Fruit fly (Drosophila melanogaster) whole organism, embryonic: ENCODE measurements around the gene AP-1mu.
A peak's percentile ranks its signal among the peaks of the same experiment; 100 is the strongest.

Source experiments
- CG11093 ChIP-seq: fragments of 200-800 bp; sonication (Bioruptor generic); IDR thresholded peaks from 3 replicates; pipeline ENCODE4 v1.3.6; 2022; ENCODE audit warnings: missing biosample characterization, missing genetic modification characterization
- CG11398 ChIP-seq: fragments of 200-800 bp; sonication (Bioruptor generic); optimal IDR thresholded peaks from 2 replicates; lab custom pipeline; 2016; ENCODE audit warnings: missing biosample characterization, missing genetic modification characterization
- CG12659 ChIP-seq: fragments of 200-800 bp; sonication (Bioruptor generic); optimal IDR thresholded peaks from 3 replicates; lab custom pipeline; 2017; ENCODE audit warnings: mild to moderate bottlenecking, missing biosample characterization, missing genetic modification reagents, missing genetic modification characterization
- CG12744 ChIP-seq: fragments of 200-800 bp; sonication (Bioruptor generic); optimal IDR thresholded peaks from 2 replicates; lab custom pipeline; 2016; ENCODE audit warnings: missing biosample characterization, missing genetic modification characterization
- CG12769 ChIP-seq: fragments of 200-800 bp; sonication (Bioruptor generic); optimal IDR thresholded peaks from 2 replicates; lab custom pipeline; 2019; ENCODE audit warnings: missing biosample characterization, mild to moderate bottlenecking, missing genetic modification characterization, moderate library complexity
- CG12942 ChIP-seq: fragments of 200-800 bp; sonication (Bioruptor generic); optimal IDR thresholded peaks from 3 replicates; lab custom pipeline; 2016; ENCODE audit warnings: missing biosample characterization, missing genetic modification characterization
- CG14014 ChIP-seq: fragments of 200-800 bp; sonication (Bioruptor generic); IDR thresholded peaks from 2 replicates; pipeline ENCODE4 v1.3.6; 2022; ENCODE audit warnings: missing biosample characterization, missing genetic modification characterization
- CG1602 ChIP-seq: fragments of 200-800 bp; sonication (Bioruptor generic); optimal IDR thresholded peaks from 3 replicates; lab custom pipeline; 2016; ENCODE audit warnings: missing biosample characterization, missing genetic modification characterization
- CG1603 ChIP-seq: fragments of 200-800 bp; sonication (Bioruptor generic); optimal IDR thresholded peaks from 2 replicates; lab custom pipeline; 2019; ENCODE audit warnings: missing biosample characterization, mild to moderate bottlenecking, missing genetic modification characterization, moderate library complexity
- CG16779 ChIP-seq: fragments of 200-800 bp; sonication (Bioruptor generic); IDR thresholded peaks from 2 replicates; pipeline ENCODE4 v1.3.6; 2022; ENCODE audit warnings: missing biosample characterization, missing genetic modification characterization
- CG17328 ChIP-seq: fragments of 200-800 bp; sonication (Bioruptor generic); IDR thresholded peaks from 2 replicates; pipeline ENCODE4 v1.3.6; 2022; ENCODE audit warnings: missing biosample characterization, missing genetic modification characterization
- CG18011 ChIP-seq: fragments of 200-800 bp; sonication (Bioruptor generic); optimal IDR thresholded peaks from 2 replicates; lab custom pipeline; 2017; ENCODE audit warnings: missing biosample characterization, missing genetic modification characterization, mild to moderate bottlenecking, moderate library complexity, missing genotype
- CG31224 ChIP-seq: fragments of 200-800 bp; sonication (Bioruptor generic); IDR thresholded peaks from 2 replicates; pipeline ENCODE4 v1.3.6; 2022; ENCODE audit warnings: missing biosample characterization, missing genetic modification characterization
- CG34422 ChIP-seq: fragments of 200-800 bp; sonication (Bioruptor generic); IDR thresholded peaks from 3 replicates; pipeline ENCODE4 v1.3.6; 2022; ENCODE audit warnings: missing biosample characterization, missing genetic modification characterization
- CG4730 ChIP-seq: fragments of 200-800 bp; sonication (Bioruptor generic); IDR thresholded peaks from 2 replicates; pipeline ENCODE4 v1.3.6; 2022; ENCODE audit warnings: missing biosample characterization, missing genetic modification characterization
- CG5953 ChIP-seq: fragments of 200-800 bp; sonication (Bioruptor generic); IDR thresholded peaks from 2 replicates; pipeline ENCODE4 v1.3.6; 2022; ENCODE audit warnings: missing biosample characterization, missing genetic modification characterization
- CG6254 ChIP-seq: fragments of 200-800 bp; sonication (Bioruptor generic); optimal IDR thresholded peaks from 3 replicates; lab custom pipeline; 2017; ENCODE audit warnings: mild to moderate bottlenecking, missing biosample characterization, missing genetic modification reagents, missing genetic modification characterization
- CG7839 ChIP-seq: fragments of 200-800 bp; sonication (Bioruptor generic); optimal IDR thresholded peaks from 3 replicates; lab custom pipeline; 2018; ENCODE audit warnings: missing biosample characterization, mild to moderate bottlenecking, missing genetic modification characterization, moderate library complexity
- CG9215 ChIP-seq: fragments of 200-800 bp; sonication (Bioruptor generic); IDR thresholded peaks from 2 replicates; pipeline ENCODE4 v1.3.6; 2022; ENCODE audit warnings: missing biosample characterization, missing genetic modification characterization
- CTCF ChIP-seq: fragments of 200-800 bp; sonication (Bioruptor generic); optimal IDR thresholded peaks from 2 replicates; lab custom pipeline; 2017; ENCODE audit warnings: missing biosample characterization, mild to moderate bottlenecking, missing genetic modification characterization, moderate library complexity
- Dfd ChIP-seq, 2 experiments: fragments of >200 bp; optimal IDR thresholded peaks; 2 replicates each; lab custom pipeline; 2017; ENCODE audit warnings: missing biosample characterization in 2 of 2, missing genetic modification characterization in 2 of 2
- E2f2 ChIP-seq: fragments of 200-800 bp; sonication (Bioruptor generic); IDR thresholded peaks from 2 replicates; pipeline ENCODE4 v1.3.6; 2022; ENCODE audit warnings: missing biosample characterization, missing genetic modification characterization
- Ets65A ChIP-seq: fragments of 200-800 bp; sonication (Bioruptor generic); peaks from one replicate; lab custom pipeline; 2016; ENCODE audit warnings: missing biosample characterization, missing genetic modification characterization
- Fer3 ChIP-seq: fragments of 200-800 bp; sonication (Bioruptor generic); optimal IDR thresholded peaks from 2 replicates; lab custom pipeline; 2018; ENCODE audit warnings: missing biosample characterization, mild to moderate bottlenecking, missing genetic modification characterization, moderate library complexity
- Mad ChIP-seq: fragments of 200-800 bp; sonication (Bioruptor generic); optimal IDR thresholded peaks from 2 replicates; lab custom pipeline; 2016; ENCODE audit warnings: missing biosample characterization, missing genetic modification characterization
- Myb ChIP-seq: fragments of 200-800 bp; sonication (Bioruptor generic); optimal IDR thresholded peaks from 2 replicates; lab custom pipeline; 2016; ENCODE audit warnings: missing biosample characterization, missing genetic modification characterization
- Oli ChIP-seq: fragments of 200-800 bp; sonication (Bioruptor generic); optimal IDR thresholded peaks from 2 replicates; lab custom pipeline; 2018; ENCODE audit warnings: missing biosample characterization, mild to moderate bottlenecking, missing genetic modification characterization, moderate library complexity
- Optix ChIP-seq: fragments of 200-800 bp; sonication (Bioruptor generic); IDR thresholded peaks from 3 replicates; pipeline ENCODE4 v1.3.6; 2022; ENCODE audit warnings: missing biosample characterization, missing genetic modification characterization
- Sry-δ ChIP-seq: fragments of 200-800 bp; sonication (Bioruptor generic); optimal IDR thresholded peaks from 2 replicates; lab custom pipeline; 2016; ENCODE audit warnings: missing biosample characterization, missing genetic modification characterization
- Ssrp ChIP-seq: fragments of 200-800 bp; sonication (Bioruptor generic); optimal IDR thresholded peaks from 2 replicates; lab custom pipeline; 2018; ENCODE audit warnings: missing biosample characterization, mild to moderate bottlenecking, missing genetic modification characterization, moderate library complexity
- Usf ChIP-seq: fragments of 200-800 bp; sonication (Bioruptor generic); optimal IDR thresholded peaks from 2 replicates; lab custom pipeline; 2017; ENCODE audit warnings: missing genotype, missing biosample characterization, missing genetic modification characterization
- Xrp1 ChIP-seq: fragments of 200-800 bp; sonication (Bioruptor generic); IDR thresholded peaks from 2 replicates; pipeline ENCODE4 v1.3.6; 2022; ENCODE audit warnings: missing biosample characterization, missing genetic modification characterization
- al ChIP-seq: fragments of 200-800 bp; sonication (Bioruptor generic); IDR thresholded peaks from 2 replicates; pipeline ENCODE4 v1.3.6; 2022; ENCODE audit warnings: missing biosample characterization, missing genetic modification characterization
- ap ChIP-seq: fragments of 200-800 bp; sonication (Bioruptor generic); IDR thresholded peaks from 2 replicates; pipeline ENCODE4 v1.3.6; 2022; ENCODE audit warnings: missing biosample characterization, missing genetic modification characterization
- ase ChIP-seq: fragments of 200-800 bp; sonication (Bioruptor generic); IDR thresholded peaks from 3 replicates; pipeline ENCODE4 v1.3.6; 2022; ENCODE audit warnings: missing biosample characterization, missing genetic modification characterization
- ash1 ChIP-seq: fragments of 200-800 bp; sonication (Bioruptor generic); optimal IDR thresholded peaks from 2 replicates; lab custom pipeline; 2018; ENCODE audit warnings: missing biosample characterization, mild to moderate bottlenecking, missing genetic modification characterization
- bsh ChIP-seq, 2 experiments: fragments of 200-800 bp; sonication (Bioruptor generic); optimal IDR thresholded peaks; 2 replicates each; lab custom pipeline; 2017 to 2018; ENCODE audit warnings: mild to moderate bottlenecking in 2 of 2, missing biosample characterization in 2 of 2, missing genetic modification characterization in 2 of 2, moderate library complexity in 1 of 2
- dati ChIP-seq: fragments of 200-800 bp; sonication (Bioruptor generic); IDR thresholded peaks from 2 replicates; pipeline ENCODE4 v1.3.6; 2022; ENCODE audit warnings: missing biosample characterization, missing genetic modification characterization
- en ChIP-seq: fragments of 200-800 bp; sonication (Bioruptor generic); optimal IDR thresholded peaks from 2 replicates; lab custom pipeline; 2016; ENCODE audit warnings: missing biosample characterization, missing genetic modification characterization
- ewg ChIP-seq: fragments of 200-800 bp; sonication (Bioruptor generic); optimal IDR thresholded peaks from 3 replicates; lab custom pipeline; 2017; ENCODE audit warnings: mild to moderate bottlenecking, missing biosample characterization, missing genetic modification reagents, missing genetic modification characterization
- eyg ChIP-seq: fragments of 200-800 bp; sonication (Bioruptor generic); optimal IDR thresholded peaks from 3 replicates; lab custom pipeline; 2016; ENCODE audit warnings: missing biosample characterization, missing genetic modification characterization
- grau ChIP-seq: fragments of 200-800 bp; optimal IDR thresholded peaks from 3 replicates; lab custom pipeline; 2019; ENCODE audit warnings: missing biosample characterization, mild to moderate bottlenecking, missing genetic modification characterization, moderate library complexity
- ham ChIP-seq: fragments of 200-800 bp; sonication (Bioruptor generic); IDR thresholded peaks from 2 replicates; pipeline ENCODE4 v1.3.6; 2022; ENCODE audit warnings: missing biosample characterization, missing genetic modification characterization
- kay ChIP-seq: fragments of 200-800 bp; sonication (Bioruptor generic); optimal IDR thresholded peaks from 2 replicates; lab custom pipeline; 2016; ENCODE audit warnings: missing biosample characterization, missing genetic modification characterization
- klu ChIP-seq: fragments of 200-800 bp; sonication (Bioruptor generic); IDR thresholded peaks from 2 replicates; pipeline ENCODE4 v1.3.6; 2022; ENCODE audit warnings: missing biosample characterization, missing genetic modification characterization
- p53 ChIP-seq: fragments of 200-800 bp; sonication (Bioruptor generic); optimal IDR thresholded peaks from 2 replicates; lab custom pipeline; 2016; ENCODE audit warnings: missing biosample characterization, missing genetic modification characterization
- schlank ChIP-seq: fragments of 200-800 bp; sonication (Bioruptor generic); optimal IDR thresholded peaks from 2 replicates; lab custom pipeline; 2018; ENCODE audit warnings: missing biosample characterization, mild to moderate bottlenecking, missing genetic modification characterization
- shn ChIP-seq: fragments of 200-800 bp; sonication (Bioruptor generic); optimal IDR thresholded peaks from 3 replicates; lab custom pipeline; 2016; ENCODE audit warnings: missing biosample characterization, missing genetic modification characterization
- so ChIP-seq: fragments of 200-800 bp; sonication (Bioruptor generic); IDR thresholded peaks from 3 replicates; pipeline ENCODE4 v1.3.6; 2022; ENCODE audit warnings: missing biosample characterization, missing genetic modification characterization
- sqz ChIP-seq: fragments of 200-800 bp; sonication (Bioruptor generic); optimal IDR thresholded peaks from 3 replicates; lab custom pipeline; 2018; ENCODE audit warnings: missing biosample characterization, mild to moderate bottlenecking, missing genetic modification characterization

The AP-1mu gene

DNA sequence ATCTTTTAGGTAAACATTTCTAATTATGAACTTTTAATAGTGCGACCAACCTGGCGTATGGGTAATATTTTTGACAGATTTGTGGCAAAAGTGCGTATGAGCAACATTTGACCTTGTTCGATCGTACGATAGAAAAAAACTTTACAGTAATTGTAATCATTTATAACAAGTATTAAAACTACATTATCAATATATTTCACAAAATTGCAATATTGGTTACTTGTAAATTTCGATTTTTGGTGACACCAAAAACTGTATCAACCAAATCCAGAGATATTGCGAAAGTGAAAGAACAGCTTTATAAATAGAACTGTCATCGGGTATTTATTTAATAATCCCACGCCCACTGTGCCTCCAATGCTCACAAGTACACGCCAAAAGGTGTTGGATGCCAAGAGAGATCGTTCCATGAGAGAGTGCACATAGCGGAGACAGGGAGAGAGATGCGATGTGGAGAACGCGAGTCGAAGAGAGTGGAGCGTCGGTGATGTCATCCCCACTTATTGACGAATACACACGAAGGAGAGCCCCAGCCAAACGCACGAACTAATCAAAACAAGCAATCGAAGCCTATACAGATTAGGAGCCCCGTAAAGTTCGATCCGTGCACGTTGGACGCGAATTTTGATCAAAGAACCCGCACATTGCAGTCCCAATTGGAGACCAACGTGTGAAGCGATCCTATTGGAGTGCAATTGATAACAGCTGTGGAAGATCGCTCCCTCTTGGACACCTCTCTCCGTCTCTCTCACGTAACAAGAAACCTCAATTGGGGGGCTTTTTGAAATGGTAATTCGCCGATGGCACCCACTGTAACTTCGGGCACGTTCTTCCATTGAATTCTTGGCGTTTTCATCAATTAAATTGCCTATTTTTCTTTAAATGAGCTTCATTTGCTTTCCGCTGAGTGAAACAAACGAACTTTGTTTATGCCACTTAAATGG is 25.9 kb downstream of the AP-1mu start (continued):
- TF ChIP-seq CG18011 (GFP tag; lab: Kevin White, UChicago), result peak; percentile 88
- TF ChIP-seq Myb (GFP tag; lab: Kevin White, UChicago), result peak; percentile 81
- peak; percentile 71 for TF ChIP-seq CTCF (GFP tag; lab: Kevin White, UChicago)
- TF ChIP-seq en (GFP tag; lab: Kevin White, UChicago), result peak; percentile 91
- peak; percentile 73 for TF ChIP-seq E2f2
- TF ChIP-seq Fer3, result peak; percentile 89
- TF ChIP-seq bsh (GFP tag; optimal IDR thresholded peaks at IDR 0.05; lab: Kevin White, UChicago), result peak; percentile 83 to 96
- peak; percentile 92 for TF ChIP-seq Ssrp
- TF ChIP-seq ewg (GFP tag; lab: Kevin White, UChicago), result peak; percentile 91
- peak; percentile 86 for TF ChIP-seq al (GFP tag; lab: Robert Waterston, UW)
- peak; percentile 85 for TF ChIP-seq Xrp1 (GFP tag; lab: Robert Waterston, UW)
- peak; percentile 74 for TF ChIP-seq CG1603
- TF ChIP-seq shn (GFP tag; lab: Kevin White, UChicago), result peak; percentile 92
- peak; percentile 84 for TF ChIP-seq CG34422 (GFP tag; lab: Robert Waterston, UW)
- TF ChIP-seq schlank (tag; lab: Kevin White, UChicago), result peak; percentile 87
- peak; percentile 89 for TF ChIP-seq CG12769
- peak; percentile 72 for TF ChIP-seq p53 (GFP tag; lab: Kevin White, UChicago)
- peak; percentile 67; the same call in 1 of the 2 replicates for TF ChIP-seq CG16779 (GFP tag; lab: Robert Waterston, UW)
- peak; percentile 95 for TF ChIP-seq grau (tag; lab: Kevin White, UChicago)
- TF ChIP-seq CG12659, result peak; percentile 99
- peak; percentile 84 for TF ChIP-seq Optix (GFP tag; lab: Robert Waterston, UW)
- TF ChIP-seq kay (GFP tag; lab: Kevin White, UChicago), result peak; percentile 96
- TF ChIP-seq eyg (GFP tag; lab: Kevin White, UChicago), result peak; percentile 85
- peak; percentile 98 for TF ChIP-seq Oli
- peak in 1 of 2 experiments; percentile 83 for TF ChIP-seq Dfd (GFP tag; optimal IDR thresholded peaks at IDR 0.05; lab: Kevin White, UChicago)
- TF ChIP-seq CG17328 (GFP tag; lab: Robert Waterston, UW), result peak; percentile 78
- peak; percentile 94 for TF ChIP-seq CG1602
- no peak for TF ChIP-seq ham (GFP tag; lab: Robert Waterston, UW)
- peak; percentile 89 for TF ChIP-seq CG6254 (GFP tag; lab: Kevin White, UChicago)
- peak; percentile 88 for TF ChIP-seq CG12744 (GFP tag; lab: Kevin White, UChicago)
- peak; percentile 96 for TF ChIP-seq Usf (GFP tag; lab: Kevin White, UChicago)
- TF ChIP-seq dati (GFP tag; lab: Robert Waterston, UW), result peak; percentile 41; the same call in 1 of the 2 replicates
- peak; percentile 92 for TF ChIP-seq klu (GFP tag; lab: Robert Waterston, UW)
- TF ChIP-seq ap, result peak; percentile 63
- peak; percentile 41 for TF ChIP-seq Sry-δ (GFP tag; lab: Kevin White, UChicago)
- TF ChIP-seq ase (GFP tag; lab: Robert Waterston, UW), result peak; percentile 79; the same call in 2 of the 3 replicates
- TF ChIP-seq CG7839 (tag; lab: Kevin White, UChicago), result peak; percentile 97
- TF ChIP-seq Ets65A (GFP tag; lab: Kevin White, UChicago), result peak; percentile 98
- TF ChIP-seq CG11093 (GFP tag; lab: Robert Waterston, UW), result peak; percentile 87
- peak; percentile 91 for TF ChIP-seq sqz (GFP tag; lab: Kevin White, UChicago)
- peak; percentile 84 for TF ChIP-seq CG11398 (GFP tag; lab: Kevin White, UChicago)
- peak; percentile 91 for TF ChIP-seq CG12942 (GFP tag; lab: Kevin White, UChicago)
- peak; percentile 80 for TF ChIP-seq CG4730 (GFP tag; lab: Robert Waterston, UW)
- peak; percentile 89 for TF ChIP-seq CG14014 (GFP tag; lab: Robert Waterston, UW)
- peak; percentile 81; the same call in 1 of the 2 replicates for TF ChIP-seq CG31224
- peak; percentile 40; the same call in 1 of the 2 replicates for TF ChIP-seq CG5953 (GFP tag; lab: Robert Waterston, UW)
- TF ChIP-seq CG9215, result peak; percentile 92
- peak; percentile 92 for TF ChIP-seq Mad (GFP tag; lab: Kevin White, UChicago)
- peak; percentile 87; the same call in 2 of the 3 replicates for TF ChIP-seq so (GFP tag; lab: Robert Waterston, UW)
- peak; percentile 33 for TF ChIP-seq ash1
